Worm (Caenorhabditis elegans) whole organism, mixed stage, embryonic: Measurements from ENCODE around the gene R13D7.2.

ENCODE experiments used
- flh-1 ChIP-seq: fragments of 200-800 bp; sonication (Bioruptor generic); optimal IDR thresholded peaks from 2 replicates; lab custom pipeline; 2018; ENCODE audit warnings: mild to moderate bottlenecking, missing genetic modification characterization, moderate library complexity, missing compliant biosample characterization
- lin-13 ChIP-seq: fragments of 150-350 bp; optimal IDR thresholded peaks from 2 replicates; lab custom pipeline; 2014; ENCODE audit warnings: missing biosample characterization, missing genetic modification characterization
- nhr-237 ChIP-seq: fragments of 150-350 bp; optimal IDR thresholded peaks from 2 replicates; lab custom pipeline; 2014; ENCODE audit warnings: missing biosample characterization, missing genetic modification characterization
- nhr-76 ChIP-seq: sonication (generic microtip); optimal IDR thresholded peaks from 2 replicates; lab custom pipeline; 2017; ENCODE audit warnings: missing biosample characterization, missing genetic modification characterization
- sptf-1 ChIP-seq: sonication (generic microtip); optimal IDR thresholded peaks from 2 replicates; lab custom pipeline; 2017; ENCODE audit warnings: mild to moderate bottlenecking, missing genetic modification characterization, moderate library complexity, missing compliant biosample characterization
- unc-39 ChIP-seq: fragments of 150-350 bp; optimal IDR thresholded peaks from 2 replicates; lab custom pipeline; 2014; ENCODE audit warnings: missing biosample characterization, missing genetic modification characterization
- ztf-11 ChIP-seq: fragments of 150-350 bp; optimal IDR thresholded peaks from 2 replicates; lab custom pipeline; 2014; ENCODE audit warnings: missing biosample characterization, missing genetic modification characterization

DNA sequence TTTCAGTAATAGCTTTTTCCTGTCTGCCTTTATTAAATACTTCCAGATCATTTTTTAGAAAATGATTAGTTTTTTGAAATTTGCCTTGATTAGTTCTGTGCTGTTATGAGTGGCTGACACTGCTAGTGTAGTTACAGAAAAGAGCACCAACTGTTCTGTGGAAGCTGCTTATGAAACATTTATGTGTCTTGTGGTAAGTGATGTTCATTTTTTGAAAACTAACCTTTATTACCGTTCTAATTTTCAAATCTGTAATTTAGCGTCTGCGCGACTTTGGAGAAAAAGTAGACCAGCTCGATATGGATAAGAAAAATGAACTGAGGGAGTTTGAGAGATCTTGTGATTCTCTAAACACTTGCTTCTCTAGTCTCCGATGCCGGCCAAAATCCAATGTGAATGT lies 40.1 kb upstream of the R13D7.2 start, which contains the start of gene srj-14:
- TF ChIP-seq unc-39 (no peak), nhr-76 (tag; lab: Kevin White, UChicago) (no peak), sptf-1 (tag; lab: Kevin White, UChicago) (no peak), flh-1 (no peak), lin-13 (tag; lab: Kevin White, UChicago) (no peak), nhr-237 (tag; lab: Kevin White, UChicago) (no peak), ztf-11 (tag; lab: Kevin White, UChicago) (no peak)
